Worm (Caenorhabditis elegans): ENCODE measurements around the gene ostf-4.

Gene ostf-4

DNA sequence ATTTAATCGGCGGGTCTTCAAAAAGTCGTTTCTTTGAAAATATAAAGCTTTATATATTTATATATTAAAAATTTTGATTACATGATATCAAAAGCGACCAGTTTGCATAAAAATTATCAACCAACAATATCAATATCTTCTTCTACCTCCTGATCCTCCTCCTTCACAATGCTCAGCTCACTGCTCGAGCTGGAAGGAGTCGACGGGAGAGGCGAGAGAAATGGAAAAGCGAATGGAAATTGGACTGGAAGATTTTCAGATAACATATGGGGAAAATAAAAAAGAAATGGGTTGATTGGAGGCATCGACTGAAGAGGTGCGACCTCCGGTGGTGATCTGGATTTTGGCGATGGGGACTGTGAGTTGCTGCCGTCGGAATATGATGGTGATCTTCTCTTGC, 21.6 kb upstream of the ostf-4 start:
- TF ChIP-seq ceh-2 (tag; optimal IDR thresholded peaks at IDR 0.05) (no peak), fkh-10 (GFP tag; optimal IDR thresholded peaks at IDR 0.05) (no peak), hlh-13 (GFP tag; optimal IDR thresholded peaks at IDR 0.05) (no peak), ets-4 (tag; optimal IDR thresholded peaks at IDR 0.05) (no peak), ceh-9 (tag; optimal IDR thresholded peaks at IDR 0.05) (no peak), ceh-14 (tag; optimal IDR thresholded peaks at IDR 0.05) (no peak), pha-2 (tag; optimal IDR thresholded peaks at IDR 0.05) (no peak), pax-1 (tag; optimal IDR thresholded peaks at IDR 0.05) (no peak), pqm-1 (tag; optimal IDR thresholded peaks at IDR 0.05) (no peak), mec-3 (tag; optimal IDR thresholded peaks at IDR 0.05; ENCODE audit: borderline replicate concordance) (no peak), sox-4 (tag; optimal IDR thresholded peaks at IDR 0.05) (no peak), ceh-19 (GFP tag; optimal IDR thresholded peaks at IDR 0.05) (no peak), ceh-45 (GFP tag; IDR thresholded peaks at IDR 0.05) (no peak), rnt-1 (tag; optimal IDR thresholded peaks at IDR 0.05) (no peak), ztf-16 (tag; optimal IDR thresholded peaks at IDR 0.05) (no peak), lin-11 (tag; optimal IDR thresholded peaks at IDR 0.05) (no peak), ceh-48 (tag; optimal IDR thresholded peaks at IDR 0.05) (no peak), T23F11.4 (GFP tag; optimal IDR thresholded peaks at IDR 0.05) (no peak)

DNA sequence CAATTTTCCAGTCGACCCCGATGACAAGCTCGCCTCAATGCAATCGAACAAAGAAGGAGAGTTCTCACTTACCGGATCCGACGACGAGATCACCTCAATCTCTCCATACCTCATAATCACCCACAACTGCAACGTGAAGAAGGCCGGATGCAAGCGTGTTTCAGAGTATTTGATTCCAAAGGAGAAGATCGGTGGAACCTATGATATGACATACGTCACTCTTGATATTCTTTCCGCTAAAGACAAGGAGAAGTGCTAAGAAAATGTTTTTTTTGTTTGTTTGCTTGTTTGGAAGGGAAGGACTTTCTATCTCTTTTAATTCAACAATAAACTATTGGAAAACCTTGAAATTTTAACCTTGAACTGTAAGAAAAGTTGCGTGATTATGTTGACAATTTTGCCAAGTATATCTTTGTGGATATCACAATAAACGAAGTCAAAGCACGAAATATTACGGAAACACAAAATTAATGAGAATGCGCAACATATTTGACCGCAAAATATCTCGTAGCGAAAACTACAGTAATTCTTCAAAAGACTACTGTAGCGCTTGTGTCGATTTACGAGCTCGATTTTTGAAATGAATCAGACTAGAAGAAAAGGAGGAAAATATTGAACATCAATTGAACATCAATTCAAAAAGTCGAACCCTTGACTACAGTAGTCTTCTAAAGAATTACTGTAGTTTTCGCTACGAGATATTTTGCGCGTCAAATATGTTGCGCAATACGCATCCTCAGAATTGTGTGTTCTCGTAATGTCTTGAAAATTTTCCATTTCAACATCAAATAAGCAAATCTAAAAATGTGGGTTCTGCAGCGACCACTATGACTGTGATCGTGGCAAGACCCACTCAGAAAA, 20.9 kb upstream of the ostf-4 start:
- TF ChIP-seq hlh-15 (tag; optimal IDR thresholded peaks at IDR 0.05), result no peak
- no peak for TF ChIP-seq ceh-14 (tag; optimal IDR thresholded peaks at IDR 0.05)
- TF ChIP-seq che-1 (tag; optimal IDR thresholded peaks at IDR 0.05), result no peak
- no peak for TF ChIP-seq ceh-30 (tag; optimal IDR thresholded peaks at IDR 0.05)
- no peak for TF ChIP-seq rnt-1 (tag; optimal IDR thresholded peaks at IDR 0.05)
- no peak for TF ChIP-seq madf-2 (tag; optimal IDR thresholded peaks at IDR 0.05)
- TF ChIP-seq ceh-48 (tag; optimal IDR thresholded peaks at IDR 0.05), result no peak
- no peak for TF ChIP-seq ceh-9 (tag; optimal IDR thresholded peaks at IDR 0.05)

DNA sequence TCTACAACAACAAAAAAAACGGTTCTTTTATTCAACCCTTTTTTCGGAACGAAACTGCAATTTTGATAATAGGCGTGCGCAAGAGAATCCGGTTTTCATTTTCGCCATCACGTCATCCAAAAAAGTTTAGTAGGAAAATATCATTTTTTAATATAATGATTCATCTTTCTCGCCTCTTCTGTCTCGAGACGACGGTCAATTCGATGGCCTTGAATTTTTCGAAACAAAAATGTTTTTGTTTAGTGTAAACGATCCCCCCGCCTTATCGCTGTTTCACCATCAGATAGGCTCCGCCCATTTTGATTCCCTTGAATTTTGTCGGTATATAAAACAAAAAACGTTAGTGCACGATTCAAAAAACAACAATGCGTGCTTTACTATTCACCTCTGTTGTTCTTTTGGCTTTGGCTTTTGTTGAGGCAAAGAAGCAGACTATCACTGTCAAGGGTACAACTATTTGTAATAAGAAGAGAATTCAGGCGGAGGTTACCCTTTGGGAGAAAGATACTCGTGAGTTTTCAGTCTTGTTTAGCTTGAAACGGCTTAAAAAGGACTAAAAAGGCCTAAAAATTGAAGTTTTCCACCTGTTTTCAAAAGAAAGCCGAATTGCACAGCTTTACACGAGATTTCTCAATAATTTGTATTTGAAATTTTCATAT, 19.3 kb upstream of the ostf-4 start, which contains the start of gene ttr-15:
Gene ttr-15 (plus strand): TSS at position 340 of the 659 bp plus-strand sequence.
- no peak for TF ChIP-seq elt-4 (tag; optimal IDR thresholded peaks at IDR 0.05)
- no peak for TF ChIP-seq mec-3 (tag; optimal IDR thresholded peaks at IDR 0.05; ENCODE audit: borderline replicate concordance)
- no peak for TF ChIP-seq che-1 (tag; optimal IDR thresholded peaks at IDR 0.05)
- TF ChIP-seq hlh-30 (tag; optimal IDR thresholded peaks at IDR 0.05; ENCODE audit: insufficient read depth), result no peak
- TF ChIP-seq pha-2 (tag; optimal IDR thresholded peaks at IDR 0.05), result no peak
- no peak for TF ChIP-seq lin-11 (tag; optimal IDR thresholded peaks at IDR 0.05)
- TF ChIP-seq ttx-3 (tag; optimal IDR thresholded peaks at IDR 0.05), result no peak
- no peak for TF ChIP-seq hlh-15 (tag; optimal IDR thresholded peaks at IDR 0.05)
- TF ChIP-seq sox-2 (GFP tag; IDR thresholded peaks at IDR 0.05), result no peak
- TF ChIP-seq nhr-11 (tag; optimal IDR thresholded peaks at IDR 0.05), result no peak

DNA sequence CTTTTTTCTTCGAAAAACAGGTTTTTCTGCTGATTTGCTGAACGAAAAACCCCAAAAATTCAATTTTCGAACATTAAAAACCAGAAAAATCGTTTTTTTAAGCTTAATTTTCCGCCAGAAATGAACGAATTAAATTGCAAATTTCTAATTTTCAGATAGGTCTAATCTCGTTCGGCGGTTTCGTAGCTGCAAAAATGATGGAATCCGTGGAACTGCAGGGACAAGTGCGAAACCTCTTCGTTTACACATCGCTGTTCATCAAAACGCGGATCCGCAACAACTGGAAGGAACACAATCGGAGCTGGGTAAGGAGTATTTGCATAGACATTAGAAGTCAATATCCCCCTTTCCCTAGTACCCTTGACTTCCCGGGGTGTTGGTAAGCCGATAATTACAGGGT, 17.8 kb upstream of the ostf-4 start:
- no peak for TF ChIP-seq npax-4 (tag; optimal IDR thresholded peaks at IDR 0.05)
- TF ChIP-seq unc-86 (tag; optimal IDR thresholded peaks at IDR 0.05), result no peak
- TF ChIP-seq fkh-6 (tag; optimal IDR thresholded peaks at IDR 0.05), result no peak
- no peak for TF ChIP-seq lim-6 (tag; optimal IDR thresholded peaks at IDR 0.05)
- TF ChIP-seq unc-3 (GFP tag; conservative IDR thresholded peaks at IDR 0.05), result no peak
- no peak for TF ChIP-seq unc-3 (tag; optimal IDR thresholded peaks at IDR 0.05)
- TF ChIP-seq ceh-9 (tag; optimal IDR thresholded peaks at IDR 0.05), result no peak

All from whole organism, late embryonic.